Worm (Caenorhabditis elegans) whole organism, young adult: Measurements from ENCODE around the gene cylc-1.

Experiments used
- B0261.1 ChIP-seq: sonication (generic microtip); optimal IDR thresholded peaks from 2 replicates; lab custom pipeline; 2016; ENCODE audit warnings: mild to moderate bottlenecking, missing genetic modification characterization, moderate library complexity, missing compliant biosample characterization
- F52B5.7 ChIP-seq: sonication (generic microtip); optimal IDR thresholded peaks from 2 replicates; lab custom pipeline; 2016; ENCODE audit warnings: mild to moderate bottlenecking, missing genetic modification characterization, missing compliant biosample characterization
- F55B11.4 ChIP-seq: sonication (generic microtip); optimal IDR thresholded peaks from 2 replicates; lab custom pipeline; 2016; ENCODE audit warnings: missing compliant biosample characterization, missing genetic modification characterization, borderline replicate concordance; ENCODE audit not compliant: insufficient read depth
- Y53G8AR.9 ChIP-seq: fragments of 200-800 bp; sonication (Bioruptor generic); conservative IDR thresholded peaks from 2 replicates; pipeline ENCODE4 v1.3.6; 2022; ENCODE audit warnings: missing genetic modification reagents, missing genetic modification characterization, missing compliant biosample characterization
- ZK185.1 ChIP-seq: sonication (generic microtip); optimal IDR thresholded peaks from 2 replicates; lab custom pipeline; 2016; ENCODE audit warnings: mild to moderate bottlenecking, missing genetic modification characterization, missing compliant biosample characterization; ENCODE audit not compliant: poor library complexity, severe bottlenecking
- akir-1 ChIP-seq: fragments of 200-800 bp; sonication (Bioruptor generic); optimal IDR thresholded peaks from 2 replicates; lab custom pipeline; 2018; ENCODE audit warnings: mild to moderate bottlenecking, missing genetic modification characterization, moderate library complexity, missing compliant biosample characterization
- aptf-2 ChIP-seq: fragments of 200-800 bp; sonication (Bioruptor generic); conservative IDR thresholded peaks from 2 replicates; pipeline ENCODE4 v1.3.6; 2022; ENCODE audit warnings: missing genetic modification reagents, missing genetic modification characterization, missing compliant biosample characterization
- atf-7 ChIP-seq: sonication (generic microtip); optimal IDR thresholded peaks from 2 replicates; lab custom pipeline; 2017; ENCODE audit warnings: mild to moderate bottlenecking, missing genetic modification characterization, missing compliant biosample characterization
- athp-1 ChIP-seq: sonication (generic microtip); optimal IDR thresholded peaks from 2 replicates; lab custom pipeline; 2017; ENCODE audit warnings: mild to moderate bottlenecking, missing genetic modification characterization, missing compliant biosample characterization
- attf-5 ChIP-seq: fragments of 200-800 bp; sonication (Bioruptor generic); optimal IDR thresholded peaks from 2 replicates; lab custom pipeline; 2018; ENCODE audit warnings: mild to moderate bottlenecking, missing genetic modification characterization, missing compliant biosample characterization
- bed-1 ChIP-seq: fragments of 200-800 bp; sonication (Bioruptor generic); IDR thresholded peaks from 2 replicates; pipeline ENCODE4 v1.3.6; 2022; ENCODE audit warnings: missing genetic modification reagents, missing genetic modification characterization, missing compliant biosample characterization
- bed-2 ChIP-seq: fragments of 200-800 bp; sonication (Bioruptor generic); IDR thresholded peaks from 2 replicates; pipeline ENCODE4 v1.3.6; 2022; ENCODE audit warnings: missing genetic modification reagents, missing genetic modification characterization, missing compliant biosample characterization
- cebp-2 ChIP-seq: fragments of 200-800 bp; sonication (Bioruptor generic); IDR thresholded peaks from 2 replicates; pipeline ENCODE4 v1.3.6; 2022; ENCODE audit warnings: missing genetic modification characterization, missing compliant biosample characterization
- ceh-40 ChIP-seq: fragments of 200-800 bp; sonication (Bioruptor generic); IDR thresholded peaks from 2 replicates; pipeline ENCODE4 v1.3.6; 2022; ENCODE audit warnings: missing genetic modification characterization, missing compliant biosample characterization
- ceh-58 ChIP-seq: fragments of 200-800 bp; sonication (Bioruptor generic); IDR thresholded peaks from 2 replicates; pipeline ENCODE4 v1.3.6; 2022; ENCODE audit warnings: missing genetic modification characterization, missing compliant biosample characterization
- chd-7 ChIP-seq: sonication (generic microtip); optimal IDR thresholded peaks from 2 replicates; lab custom pipeline; 2016; ENCODE audit warnings: mild to moderate bottlenecking, missing genetic modification characterization, moderate library complexity, missing compliant biosample characterization
- dpl-1 ChIP-seq: fragments of 150-350 bp; optimal IDR thresholded peaks from 2 replicates; lab custom pipeline; 2014; ENCODE audit warnings: missing biosample characterization, missing genetic modification reagents, missing genetic modification characterization
- efl-1 ChIP-seq: fragments of 150-350 bp; optimal IDR thresholded peaks from 2 replicates; lab custom pipeline; 2014; ENCODE audit warnings: missing biosample characterization, missing genetic modification reagents, missing genetic modification characterization
- ekl-4 ChIP-seq: fragments of 200-800 bp; sonication (Bioruptor generic); IDR thresholded peaks from 2 replicates; pipeline ENCODE4 v1.3.6; 2022; ENCODE audit warnings: missing genetic modification reagents, missing genetic modification characterization, missing compliant biosample characterization
- gei-17 ChIP-seq: fragments of 200-800 bp; sonication (Bioruptor generic); optimal IDR thresholded peaks from 2 replicates; lab custom pipeline; 2018; ENCODE audit warnings: mild to moderate bottlenecking, missing genetic modification characterization, missing compliant biosample characterization
- him-1 ChIP-seq: sonication (generic microtip); optimal IDR thresholded peaks from 2 replicates; lab custom pipeline; 2016; ENCODE audit warnings: missing genotype, missing genetic modification reagents, missing genetic modification characterization, missing compliant biosample characterization
- hmg-1.2 ChIP-seq: fragments of 200-800 bp; sonication (Bioruptor generic); IDR thresholded peaks from 2 replicates; pipeline ENCODE4 v1.3.6; 2022; ENCODE audit warnings: missing genetic modification reagents, missing genetic modification characterization, missing compliant biosample characterization
- hsf-1 ChIP-seq: fragments of 200-800 bp; sonication (Bioruptor generic); IDR thresholded peaks from 2 replicates; pipeline ENCODE4 v1.3.6; 2022; ENCODE audit warnings: missing genetic modification reagents, missing genetic modification characterization, missing compliant biosample characterization
- lin-35 ChIP-seq, 3 experiments: fragments of 150-350 bp in 2 of 3; sonication (generic microtip) in 1 of 3; optimal IDR thresholded peaks; 2 replicates each; lab custom pipeline; 2014 to 2018; ENCODE audit warnings: missing biosample characterization in 3 of 3, missing genetic modification characterization in 3 of 3, missing genetic modification reagents in 3 of 3
- lir-1 ChIP-seq: fragments of 200-800 bp; sonication (Bioruptor generic); conservative IDR thresholded peaks from 2 replicates; pipeline ENCODE4 v1.3.6; 2022; ENCODE audit warnings: missing genetic modification reagents, missing genetic modification characterization, missing compliant biosample characterization
- lsy-27 ChIP-seq: sonication (generic microtip); optimal IDR thresholded peaks from 2 replicates; lab custom pipeline; 2017; ENCODE audit warnings: missing genetic modification characterization, mild to moderate bottlenecking, missing compliant biosample characterization, antibody characterized with exemption, missing genotype, borderline replicate concordance; ENCODE audit not compliant: insufficient read depth
- madf-6 ChIP-seq: fragments of 200-800 bp; sonication (Bioruptor generic); IDR thresholded peaks from 2 replicates; pipeline ENCODE4 v1.3.6; 2022; ENCODE audit warnings: missing genetic modification reagents, missing genetic modification characterization, missing compliant biosample characterization
- madf-8 ChIP-seq: fragments of 200-800 bp; sonication (Bioruptor generic); conservative IDR thresholded peaks from 2 replicates; pipeline ENCODE4 v1.3.6; 2022; ENCODE audit warnings: missing genetic modification reagents, missing genetic modification characterization, missing compliant biosample characterization
- mel-28 ChIP-seq: sonication (generic microtip); optimal IDR thresholded peaks from 2 replicates; lab custom pipeline; 2016; ENCODE audit warnings: borderline replicate concordance, mild to moderate bottlenecking, missing genetic modification characterization, missing compliant biosample characterization
- nfyb-1 ChIP-seq: fragments of 200-800 bp; sonication (Bioruptor generic); IDR thresholded peaks from 2 replicates; pipeline ENCODE4 v1.3.6; 2022; ENCODE audit warnings: missing genetic modification reagents, missing genetic modification characterization, missing compliant biosample characterization
- pbrm-1 ChIP-seq: fragments of 200-800 bp; sonication (Bioruptor generic); IDR thresholded peaks from 2 replicates; pipeline ENCODE4 v1.3.6; 2022; ENCODE audit warnings: missing genetic modification reagents, missing genetic modification characterization, missing compliant biosample characterization
- pha-4 ChIP-seq: fragments of 150-350 bp; sonication (generic microtip); optimal IDR thresholded peaks from 2 replicates; lab custom pipeline; 2014; ENCODE audit warnings: missing biosample characterization, missing genetic modification reagents, missing genetic modification characterization
- rec-8 ChIP-seq, 2 experiments: sonication (generic microtip); optimal IDR thresholded peaks; 2 replicates each; lab custom pipeline; 2016; ENCODE audit warnings: mild to moderate bottlenecking in 2 of 2, missing genetic modification characterization in 2 of 2, missing genetic modification reagents in 2 of 2, missing genotype in 2 of 2, missing biosample characterization in 1 of 2, missing compliant biosample characterization in 1 of 2, moderate library complexity in 1 of 2
- repo-1 ChIP-seq: sonication (generic microtip); optimal IDR thresholded peaks from 2 replicates; lab custom pipeline; 2017; ENCODE audit warnings: mild to moderate bottlenecking, missing genetic modification characterization, missing compliant biosample characterization
- snpc-1.3 ChIP-seq: sonication (generic microtip); optimal IDR thresholded peaks from 2 replicates; lab custom pipeline; 2017; ENCODE audit warnings: missing genetic modification characterization, mild to moderate bottlenecking, missing compliant biosample characterization, antibody characterized with exemption, moderate library complexity, missing genotype, missing genetic modification reagents; ENCODE audit not compliant: insufficient read depth
- unc-130 ChIP-seq: sonication (generic microtip); optimal IDR thresholded peaks from 2 replicates; lab custom pipeline; 2016; ENCODE audit warnings: missing genetic modification reagents, missing genetic modification characterization, missing compliant biosample characterization
- xnd-1 ChIP-seq: sonication (generic microtip); optimal IDR thresholded peaks from 2 replicates; lab custom pipeline; 2016; ENCODE audit warnings: missing genotype, missing genetic modification reagents, missing genetic modification characterization, missing compliant biosample characterization
- zfh-2 ChIP-seq: fragments of 200-800 bp; sonication (Bioruptor generic); conservative IDR thresholded peaks from 2 replicates; pipeline ENCODE4 v1.3.6; 2022; ENCODE audit warnings: missing genetic modification reagents, missing genetic modification characterization, missing compliant biosample characterization

The cylc-1 gene

DNA sequence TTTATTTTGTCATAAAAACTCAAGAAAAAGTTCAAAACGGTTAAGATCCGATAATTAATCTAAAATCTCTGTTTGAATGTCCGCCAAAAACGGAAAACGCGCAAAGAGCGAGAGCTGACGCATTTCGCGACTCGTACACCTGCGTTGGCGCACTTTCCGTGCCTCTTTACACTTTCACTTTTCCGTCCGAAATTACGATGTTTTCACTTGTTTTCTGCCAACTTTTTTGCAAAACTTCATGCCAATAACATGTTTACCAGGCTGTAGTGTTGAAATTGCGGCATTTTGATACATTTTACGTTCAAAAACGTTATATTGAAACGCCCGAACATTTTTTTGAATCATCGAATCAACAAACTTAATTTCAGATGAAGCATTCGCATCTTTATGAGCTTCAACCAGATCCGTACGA, 41.8 kb downstream of the cylc-1 start, which contains the start of gene W03F8.4 (continued):
- TF ChIP-seq repo-1 (tag; lab: Kevin White, UChicago) (peak; percentile 84), B0261.1 (tag; lab: Kevin White, UChicago) (peak; percentile 0), hmg-1.2 (GFP tag; lab: Robert Waterston, UW) (peak; percentile 68), nfyb-1 (GFP tag; lab: Robert Waterston, UW) (peak; percentile 89), F52B5.7 (tag; lab: Kevin White, UChicago) (no peak), pha-4 (tag; lab: Kevin White, UChicago) (no peak), madf-6 (GFP tag; lab: Robert Waterston, UW) (peak; percentile 88), snpc-1.3 (tag; lab: Kevin White, UChicago) (peak; percentile 89), dpl-1 (GFP tag; lab: Kevin White, UChicago) (peak; percentile 92), him-1 (peak; percentile 53), madf-8 (GFP tag; lab: Robert Waterston, UW) (peak; percentile 45), atf-7 (tag; lab: Kevin White, UChicago) (peak; percentile 42), efl-1 (peak; percentile 91), attf-5 (peak; percentile 89), athp-1 (peak; percentile 41), aptf-2 (GFP tag; lab: Robert Waterston, UW) (no peak), cebp-2 (GFP tag; lab: Robert Waterston, UW) (no peak), chd-7 (tag; lab: Kevin White, UChicago) (peak; percentile 36), lin-35 (GFP tag; optimal IDR thresholded peaks at IDR 0.05; lab: Kevin White, UChicago) (peak; percentile 41 to 97 (median 82)), zfh-2 (GFP tag; lab: Robert Waterston, UW) (peak; percentile 56; the same call in 1 of the 2 replicates), bed-2 (GFP tag; lab: Robert Waterston, UW) (no peak), lir-1 (peak; percentile 77), ceh-58 (GFP tag; lab: Robert Waterston, UW) (no peak), unc-130 (GFP tag; lab: Kevin White, UChicago) (peak; percentile 47), xnd-1 (tag; lab: Kevin White, UChicago) (peak; percentile 59), bed-1 (GFP tag; lab: Robert Waterston, UW) (0 out of 2 replicates have a peak, but pooled peaks have one; percentile 70), ZK185.1 (tag; lab: Kevin White, UChicago) (peak; percentile 82), hsf-1 (peak; percentile 75), rec-8 (tag; optimal IDR thresholded peaks at IDR 0.05; lab: Kevin White, UChicago) (no peak), ekl-4 (GFP tag; lab: Robert Waterston, UW) (peak; percentile 93), Y53G8AR.9 (peak; percentile 94), mel-28 (tag; lab: Kevin White, UChicago) (no peak), akir-1 (GFP tag; lab: Kevin White, UChicago) (peak; percentile 11), gei-17 (GFP tag; lab: Kevin White, UChicago) (peak; percentile 70), lsy-27 (tag; lab: Kevin White, UChicago) (no peak), F55B11.4 (tag; lab: Kevin White, UChicago) (no peak), ceh-40 (GFP tag; lab: Robert Waterston, UW) (no peak), pbrm-1 (peak; percentile 95)
- TF ChIP-seq, all 124 proteins: peak for 70
